Worm (Caenorhabditis elegans) whole organism, mixed stage, embryonic: ENCODE measurements around the gene aat-4.

Experiments
- bed-3 ChIP-seq: fragments of 200-800 bp; sonication (Bioruptor generic); optimal IDR thresholded peaks from 3 replicates; lab custom pipeline; 2018; ENCODE audit warnings: mild to moderate bottlenecking, missing genetic modification characterization, moderate library complexity, missing compliant biosample characterization
- blmp-1 ChIP-seq: fragments of 150-350 bp; optimal IDR thresholded peaks from 2 replicates; lab custom pipeline; 2014; ENCODE audit warnings: missing biosample characterization, missing genetic modification characterization
- elt-1 ChIP-seq: sonication (generic microtip); optimal IDR thresholded peaks from 2 replicates; lab custom pipeline; 2017; ENCODE audit warnings: missing genetic modification characterization, mild to moderate bottlenecking, missing compliant biosample characterization, antibody characterized with exemption, moderate library complexity, borderline replicate concordance; ENCODE audit not compliant: insufficient read depth
- flh-1 ChIP-seq: fragments of 200-800 bp; sonication (Bioruptor generic); optimal IDR thresholded peaks from 2 replicates; lab custom pipeline; 2018; ENCODE audit warnings: mild to moderate bottlenecking, missing genetic modification characterization, moderate library complexity, missing compliant biosample characterization
- ham-2 ChIP-seq: fragments of 200-800 bp; sonication (Bioruptor generic); optimal IDR thresholded peaks from 2 replicates; lab custom pipeline; 2018; ENCODE audit warnings: mild to moderate bottlenecking, missing genetic modification characterization, missing compliant biosample characterization
- lin-32 ChIP-seq: fragments of 200-800 bp; sonication (Bioruptor generic); optimal IDR thresholded peaks from 2 replicates; lab custom pipeline; 2018; ENCODE audit warnings: mild to moderate bottlenecking, missing genetic modification characterization, missing compliant biosample characterization
- nhr-12 ChIP-seq: fragments of 150-350 bp; optimal IDR thresholded peaks from 2 replicates; lab custom pipeline; 2014; ENCODE audit warnings: missing biosample characterization, missing genetic modification characterization
- nhr-2 ChIP-seq: fragments of 150-350 bp; optimal IDR thresholded peaks from 2 replicates; lab custom pipeline; 2014; ENCODE audit warnings: missing biosample characterization, missing genetic modification characterization
- nhr-28 ChIP-seq: fragments of 150-350 bp; optimal IDR thresholded peaks from 2 replicates; lab custom pipeline; 2014; ENCODE audit warnings: missing biosample characterization, missing genetic modification characterization
- nhr-76 ChIP-seq: sonication (generic microtip); optimal IDR thresholded peaks from 2 replicates; lab custom pipeline; 2017; ENCODE audit warnings: missing biosample characterization, missing genetic modification characterization
- pha-4 ChIP-seq: fragments of 150-350 bp; optimal IDR thresholded peaks from 2 replicates; lab custom pipeline; 2018; ENCODE audit warnings: missing biosample characterization, missing genetic modification reagents, missing genetic modification characterization
- snpc-4 ChIP-seq: fragments of 150-350 bp; optimal IDR thresholded peaks from 2 replicates; lab custom pipeline; 2014; ENCODE audit warnings: missing biosample characterization, missing genetic modification characterization
- sptf-1 ChIP-seq: sonication (generic microtip); optimal IDR thresholded peaks from 2 replicates; lab custom pipeline; 2017; ENCODE audit warnings: mild to moderate bottlenecking, missing genetic modification characterization, moderate library complexity, missing compliant biosample characterization
- tbx-8 ChIP-seq: fragments of 200-800 bp; sonication (Bioruptor generic); optimal IDR thresholded peaks from 2 replicates; lab custom pipeline; 2018; ENCODE audit warnings: mild to moderate bottlenecking, missing genetic modification characterization, moderate library complexity, missing compliant biosample characterization
- unc-62 ChIP-seq: fragments of 150-350 bp; optimal IDR thresholded peaks from 2 replicates; lab custom pipeline; 2014; ENCODE audit warnings: missing biosample characterization, missing genetic modification reagents, missing genetic modification characterization

Gene aat-4

ce11 chrIV:6227974-6228373 is 47.5 kb downstream of the aat-4 start, which contains the start of gene C49A9.1:
Gene C49A9.1 (plus strand): TSS chrIV:6228190.
- TF ChIP-seq nhr-12 (tag; lab: Kevin White, UChicago) (no peak), sptf-1 (tag; lab: Kevin White, UChicago) (no peak), nhr-2 (tag; lab: Kevin White, UChicago) (no peak), flh-1 (GFP tag; lab: Kevin White, UChicago) (no peak), pha-4 (no peak), unc-62 (GFP tag; lab: Kevin White, UChicago) (no peak), elt-1 (tag; lab: Kevin White, UChicago) (no peak), ham-2 (GFP tag; lab: Kevin White, UChicago) (no peak), bed-3 (GFP tag; lab: Kevin White, UChicago) (no peak), blmp-1 (tag; lab: Kevin White, UChicago) (no peak), nhr-28 (tag; lab: Kevin White, UChicago) (no peak), tbx-8 (GFP tag; lab: Kevin White, UChicago) (no peak), lin-32 (GFP tag; lab: Kevin White, UChicago) (no peak), nhr-76 (tag; lab: Kevin White, UChicago) (no peak), snpc-4 (tag; lab: Kevin White, UChicago) (no peak)

ce11 chrIV:6225143-6225542 is 50.4 kb downstream of the aat-4 start, which contains the start of gene C49A9.2:
Gene C49A9.2 (plus strand): TSS chrIV:6225443.
- TF ChIP-seq ham-2 (GFP tag; lab: Kevin White, UChicago), result no peak
